Worm (Caenorhabditis elegans) whole organism, young adult: ENCODE measurements around the gene srt-29.
A peak's percentile ranks its signal among the peaks of the same experiment; 100 is the strongest.

ENCODE experiments used
- B0019.2 ChIP-seq: fragments of 200-800 bp; sonication (Bioruptor generic); conservative IDR thresholded peaks from 2 replicates; pipeline ENCODE4 v1.3.6; 2022; ENCODE audit warnings: missing genetic modification reagents, missing genetic modification characterization, missing compliant biosample characterization
- B0035.1 ChIP-seq: sonication (generic microtip); optimal IDR thresholded peaks from 2 replicates; lab custom pipeline; 2016; ENCODE audit warnings: missing genetic modification characterization, mild to moderate bottlenecking, missing compliant biosample characterization, missing genotype, missing genetic modification reagents
- F22D6.2 ChIP-seq: sonication (generic microtip); optimal IDR thresholded peaks from 2 replicates; lab custom pipeline; 2016; ENCODE audit warnings: mild to moderate bottlenecking, missing genetic modification characterization, missing compliant biosample characterization
- F23B12.7 ChIP-seq: sonication (generic microtip); optimal IDR thresholded peaks from 2 replicates; lab custom pipeline; 2017; ENCODE audit warnings: missing genetic modification characterization, mild to moderate bottlenecking, missing compliant biosample characterization, antibody characterized with exemption, moderate library complexity; ENCODE audit not compliant: insufficient read depth
- F33H1.4 ChIP-seq: fragments of 200-800 bp; sonication (Bioruptor generic); IDR thresholded peaks from 2 replicates; pipeline ENCODE4 v1.3.6; 2022; ENCODE audit warnings: missing genetic modification reagents, missing genetic modification characterization, missing compliant biosample characterization
- F37B4.10 ChIP-seq: fragments of 200-800 bp; sonication (Bioruptor generic); IDR thresholded peaks from 2 replicates; pipeline ENCODE4 v1.3.6; 2022; ENCODE audit warnings: missing genetic modification characterization, missing compliant biosample characterization
- F55B11.4 ChIP-seq: sonication (generic microtip); optimal IDR thresholded peaks from 2 replicates; lab custom pipeline; 2016; ENCODE audit warnings: missing compliant biosample characterization, missing genetic modification characterization, borderline replicate concordance; ENCODE audit not compliant: insufficient read depth
- F57A8.1 ChIP-seq: fragments of 200-800 bp; sonication (Bioruptor generic); optimal IDR thresholded peaks from 2 replicates; lab custom pipeline; 2018; ENCODE audit warnings: mild to moderate bottlenecking, missing genetic modification characterization, moderate library complexity, missing compliant biosample characterization
- K12H6.12 ChIP-seq: fragments of 200-800 bp; sonication (Bioruptor generic); optimal IDR thresholded peaks from 2 replicates; lab custom pipeline; 2018; ENCODE audit warnings: mild to moderate bottlenecking, missing genetic modification characterization, missing compliant biosample characterization
- T26A5.8 ChIP-seq: sonication (generic microtip); optimal IDR thresholded peaks from 2 replicates; lab custom pipeline; 2016; ENCODE audit warnings: missing genetic modification characterization, missing compliant biosample characterization
- Y56A3A.18 ChIP-seq: fragments of 200-800 bp; sonication (Bioruptor generic); IDR thresholded peaks from 2 replicates; pipeline ENCODE4 v1.3.6; 2022; ENCODE audit warnings: missing genetic modification reagents, missing genetic modification characterization, missing compliant biosample characterization
- Y95B8A.8 ChIP-seq: fragments of 200-800 bp; sonication (Bioruptor generic); IDR thresholded peaks from 2 replicates; pipeline ENCODE4 v1.3.6; 2022; ENCODE audit warnings: missing genetic modification reagents, missing genetic modification characterization, missing compliant biosample characterization
- akir-1 ChIP-seq: fragments of 200-800 bp; sonication (Bioruptor generic); optimal IDR thresholded peaks from 2 replicates; lab custom pipeline; 2018; ENCODE audit warnings: mild to moderate bottlenecking, missing genetic modification characterization, moderate library complexity, missing compliant biosample characterization
- aptf-2 ChIP-seq: fragments of 200-800 bp; sonication (Bioruptor generic); conservative IDR thresholded peaks from 2 replicates; pipeline ENCODE4 v1.3.6; 2022; ENCODE audit warnings: missing genetic modification reagents, missing genetic modification characterization, missing compliant biosample characterization
- attf-3 ChIP-seq: fragments of 200-800 bp; sonication (Bioruptor generic); conservative IDR thresholded peaks from 2 replicates; pipeline ENCODE4 v1.3.6; 2022; ENCODE audit warnings: missing genetic modification reagents, missing genetic modification characterization, missing compliant biosample characterization
- bed-1 ChIP-seq: fragments of 200-800 bp; sonication (Bioruptor generic); IDR thresholded peaks from 2 replicates; pipeline ENCODE4 v1.3.6; 2022; ENCODE audit warnings: missing genetic modification reagents, missing genetic modification characterization, missing compliant biosample characterization
- bed-2 ChIP-seq: fragments of 200-800 bp; sonication (Bioruptor generic); IDR thresholded peaks from 2 replicates; pipeline ENCODE4 v1.3.6; 2022; ENCODE audit warnings: missing genetic modification reagents, missing genetic modification characterization, missing compliant biosample characterization
- ceh-27 ChIP-seq: fragments of 200-800 bp; sonication (Bioruptor generic); optimal IDR thresholded peaks from 2 replicates; lab custom pipeline; 2018; ENCODE audit warnings: mild to moderate bottlenecking, missing genetic modification characterization, moderate library complexity, missing compliant biosample characterization
- ceh-40 ChIP-seq: fragments of 200-800 bp; sonication (Bioruptor generic); IDR thresholded peaks from 2 replicates; pipeline ENCODE4 v1.3.6; 2022; ENCODE audit warnings: missing genetic modification characterization, missing compliant biosample characterization
- ceh-79 ChIP-seq: sonication (generic microtip); optimal IDR thresholded peaks from 2 replicates; lab custom pipeline; 2017; ENCODE audit warnings: mild to moderate bottlenecking, missing genetic modification characterization, missing compliant biosample characterization
- die-1 ChIP-seq: sonication (generic microtip); optimal IDR thresholded peaks from 2 replicates; lab custom pipeline; 2016; ENCODE audit warnings: missing genotype, mild to moderate bottlenecking, missing genetic modification characterization, missing compliant biosample characterization
- dox-1 ChIP-seq: fragments of 200-800 bp; sonication (Bioruptor generic); IDR thresholded peaks from 2 replicates; pipeline ENCODE4 v1.3.6; 2022; ENCODE audit warnings: missing genetic modification reagents, missing genetic modification characterization, missing compliant biosample characterization
- dpff-1 ChIP-seq: sonication (generic microtip); optimal IDR thresholded peaks from 2 replicates; lab custom pipeline; 2017; ENCODE audit warnings: mild to moderate bottlenecking, missing genetic modification characterization, missing compliant biosample characterization
- dpl-1 ChIP-seq: fragments of 150-350 bp; optimal IDR thresholded peaks from 2 replicates; lab custom pipeline; 2014; ENCODE audit warnings: missing biosample characterization, missing genetic modification reagents, missing genetic modification characterization
- gei-17 ChIP-seq: fragments of 200-800 bp; sonication (Bioruptor generic); optimal IDR thresholded peaks from 2 replicates; lab custom pipeline; 2018; ENCODE audit warnings: mild to moderate bottlenecking, missing genetic modification characterization, missing compliant biosample characterization
- hmg-1.2 ChIP-seq: fragments of 200-800 bp; sonication (Bioruptor generic); IDR thresholded peaks from 2 replicates; pipeline ENCODE4 v1.3.6; 2022; ENCODE audit warnings: missing genetic modification reagents, missing genetic modification characterization, missing compliant biosample characterization
- let-526 ChIP-seq: fragments of 200-800 bp; sonication (Bioruptor generic); IDR thresholded peaks from 2 replicates; pipeline ENCODE4 v1.3.6; 2022; ENCODE audit warnings: missing genetic modification reagents, missing genetic modification characterization, missing compliant biosample characterization
- lin-26 ChIP-seq: fragments of 200-800 bp; sonication (Bioruptor generic); IDR thresholded peaks from 2 replicates; pipeline ENCODE4 v1.3.6; 2022; ENCODE audit warnings: missing genetic modification reagents, missing genetic modification characterization, missing compliant biosample characterization
- lin-54 ChIP-seq: fragments of 200-800 bp; sonication (Bioruptor generic); optimal IDR thresholded peaks from 2 replicates; lab custom pipeline; 2018; ENCODE audit warnings: mild to moderate bottlenecking, missing genetic modification characterization, missing compliant biosample characterization
- lsl-1 ChIP-seq: fragments of 200-800 bp; sonication (Bioruptor generic); optimal IDR thresholded peaks from 2 replicates; lab custom pipeline; 2018; ENCODE audit warnings: mild to moderate bottlenecking, missing genetic modification characterization, moderate library complexity, missing compliant biosample characterization
- madf-3 ChIP-seq: fragments of 200-800 bp; sonication (Bioruptor generic); IDR thresholded peaks from 2 replicates; pipeline ENCODE4 v1.3.6; 2022; ENCODE audit warnings: missing genetic modification reagents, missing genetic modification characterization, missing compliant biosample characterization
- madf-6 ChIP-seq: fragments of 200-800 bp; sonication (Bioruptor generic); IDR thresholded peaks from 2 replicates; pipeline ENCODE4 v1.3.6; 2022; ENCODE audit warnings: missing genetic modification reagents, missing genetic modification characterization, missing compliant biosample characterization
- madf-8 ChIP-seq: fragments of 200-800 bp; sonication (Bioruptor generic); conservative IDR thresholded peaks from 2 replicates; pipeline ENCODE4 v1.3.6; 2022; ENCODE audit warnings: missing genetic modification reagents, missing genetic modification characterization, missing compliant biosample characterization
- mel-28 ChIP-seq: sonication (generic microtip); optimal IDR thresholded peaks from 2 replicates; lab custom pipeline; 2016; ENCODE audit warnings: borderline replicate concordance, mild to moderate bottlenecking, missing genetic modification characterization, missing compliant biosample characterization
- nfya-1 ChIP-seq: sonication (generic microtip); optimal IDR thresholded peaks from 2 replicates; lab custom pipeline; 2017; ENCODE audit warnings: antibody characterized with exemption, missing compliant biosample characterization, missing genetic modification characterization, borderline replicate concordance; ENCODE audit not compliant: insufficient read depth
- nfya-2 ChIP-seq: fragments of 200-800 bp; sonication (Bioruptor generic); IDR thresholded peaks from 2 replicates; pipeline ENCODE4 v1.3.6; 2022; ENCODE audit warnings: missing genetic modification reagents, missing genetic modification characterization, missing compliant biosample characterization
- nhr-120 ChIP-seq: fragments of 200-800 bp; sonication (Bioruptor generic); IDR thresholded peaks from 2 replicates; pipeline ENCODE4 v1.3.6; 2022; ENCODE audit warnings: missing genetic modification characterization, missing compliant biosample characterization
- nhr-179 ChIP-seq: sonication (generic microtip); optimal IDR thresholded peaks from 2 replicates; lab custom pipeline; 2016; ENCODE audit warnings: mild to moderate bottlenecking, missing genetic modification characterization, missing compliant biosample characterization
- nhr-27 ChIP-seq: fragments of 200-800 bp; sonication (Bioruptor generic); optimal IDR thresholded peaks from 2 replicates; lab custom pipeline; 2018; ENCODE audit warnings: mild to moderate bottlenecking, missing genetic modification characterization, moderate library complexity, missing compliant biosample characterization
- rec-8 ChIP-seq, 2 experiments: sonication (generic microtip); optimal IDR thresholded peaks; 2 replicates each; lab custom pipeline; 2016; ENCODE audit warnings: mild to moderate bottlenecking in 2 of 2, missing genetic modification characterization in 2 of 2, missing genetic modification reagents in 2 of 2, missing genotype in 2 of 2, missing biosample characterization in 1 of 2, missing compliant biosample characterization in 1 of 2, moderate library complexity in 1 of 2
- repo-1 ChIP-seq: sonication (generic microtip); optimal IDR thresholded peaks from 2 replicates; lab custom pipeline; 2017; ENCODE audit warnings: mild to moderate bottlenecking, missing genetic modification characterization, missing compliant biosample characterization
- snpc-1.1 ChIP-seq: sonication (generic microtip); optimal IDR thresholded peaks from 2 replicates; lab custom pipeline; 2017; ENCODE audit warnings: missing genetic modification characterization, mild to moderate bottlenecking, missing compliant biosample characterization, antibody characterized with exemption, moderate library complexity, missing genotype, missing genetic modification reagents; ENCODE audit not compliant: insufficient read depth
- sptf-2 ChIP-seq: fragments of 200-800 bp; sonication (Bioruptor generic); optimal IDR thresholded peaks from 2 replicates; lab custom pipeline; 2018; ENCODE audit warnings: mild to moderate bottlenecking, missing genetic modification characterization, missing compliant biosample characterization
- tbp1 ChIP-seq: fragments of 200-800 bp; sonication (Bioruptor generic); optimal IDR thresholded peaks from 2 replicates; lab custom pipeline; 2018; ENCODE audit warnings: mild to moderate bottlenecking, missing genetic modification characterization, missing compliant biosample characterization
- zim-3 ChIP-seq: sonication (generic microtip); optimal IDR thresholded peaks from 2 replicates; lab custom pipeline; 2017; ENCODE audit warnings: mild to moderate bottlenecking, missing genetic modification characterization, moderate library complexity, missing compliant biosample characterization
- ztf-18 ChIP-seq: sonication (generic microtip); optimal IDR thresholded peaks from 2 replicates; lab custom pipeline; 2016; ENCODE audit warnings: missing genotype, mild to moderate bottlenecking, missing genetic modification characterization, missing compliant biosample characterization
- ztf-22 ChIP-seq: fragments of 200-800 bp; sonication (Bioruptor generic); optimal IDR thresholded peaks from 2 replicates; lab custom pipeline; 2018; ENCODE audit warnings: mild to moderate bottlenecking, missing genetic modification characterization, moderate library complexity, missing compliant biosample characterization
- ztf-6 ChIP-seq: fragments of 200-800 bp; sonication (Bioruptor generic); IDR thresholded peaks from 2 replicates; pipeline ENCODE4 v1.3.6; 2022; ENCODE audit warnings: missing genetic modification reagents, missing genetic modification characterization, missing compliant biosample characterization

Gene srt-29

ce11 chrV:2672603-2673002, 46.3 kb downstream of the srt-29 start, which contains the start of gene W02G9.3 (continued):
- TF ChIP-seq rec-8 (tag; optimal IDR thresholded peaks at IDR 0.05; lab: Kevin White, UChicago) (no peak), ceh-79 (no peak), akir-1 (GFP tag; lab: Kevin White, UChicago) (no peak), lin-54 (peak; percentile 73), hmg-1.2 (GFP tag; lab: Robert Waterston, UW) (peak; percentile 99), Y95B8A.8 (no peak), zim-3 (no peak), mel-28 (tag; lab: Kevin White, UChicago) (no peak), madf-3 (GFP tag; lab: Robert Waterston, UW) (0 out of 2 replicates have a peak, but pooled peaks have one; percentile 43), F23B12.7 (tag; lab: Kevin White, UChicago) (peak; percentile 60), T26A5.8 (tag; lab: Kevin White, UChicago) (no peak), B0035.1 (no peak), repo-1 (tag; lab: Kevin White, UChicago) (no peak), B0019.2 (GFP tag; lab: Robert Waterston, UW) (no peak), Y56A3A.18 (GFP tag; lab: Robert Waterston, UW) (no peak), tbp1 (GFP tag; lab: Kevin White, UChicago) (peak; percentile 58), nhr-27 (tag; lab: Kevin White, UChicago) (no peak), F37B4.10 (no peak), F55B11.4 (tag; lab: Kevin White, UChicago) (no peak), F22D6.2 (tag; lab: Kevin White, UChicago) (no peak), bed-2 (no peak), lin-26 (no peak), ztf-6 (GFP tag; lab: Robert Waterston, UW) (no peak), snpc-1.1 (tag; lab: Kevin White, UChicago) (peak; percentile 3), nhr-120 (GFP tag; lab: Robert Waterston, UW) (no peak), die-1 (tag; lab: Kevin White, UChicago) (no peak), let-526 (GFP tag; lab: Robert Waterston, UW) (no peak), madf-6 (GFP tag; lab: Robert Waterston, UW) (peak; percentile 77), attf-3 (GFP tag; lab: Robert Waterston, UW) (peak; percentile 44; the same call in 1 of the 2 replicates), madf-8 (GFP tag; lab: Robert Waterston, UW) (no peak), K12H6.12 (tag; lab: Kevin White, UChicago) (peak; percentile 48), F33H1.4 (peak; percentile 46; the same call in 1 of the 2 replicates), F57A8.1 (GFP tag; lab: Kevin White, UChicago) (no peak), nhr-179 (tag; lab: Kevin White, UChicago) (no peak), aptf-2 (GFP tag; lab: Robert Waterston, UW) (no peak), gei-17 (no peak), dox-1 (GFP tag; lab: Robert Waterston, UW) (peak; percentile 64; the same call in 1 of the 2 replicates), dpl-1 (peak; percentile 57), lsl-1 (GFP tag; lab: Kevin White, UChicago) (peak; percentile 58), nfya-1 (tag; lab: Kevin White, UChicago) (no peak), nfya-2 (GFP tag; lab: Robert Waterston, UW) (no peak), sptf-2 (no peak), ztf-18 (tag; lab: Kevin White, UChicago) (no peak), ceh-27 (GFP tag; lab: Kevin White, UChicago) (peak; percentile 51), ceh-40 (no peak), ztf-22 (no peak), bed-1 (GFP tag; lab: Robert Waterston, UW) (no peak), dpff-1 (tag; lab: Kevin White, UChicago) (no peak)
